Worm (Caenorhabditis elegans): ENCODE data around the gene F16G10.7.

Gene F16G10.7

DNA sequence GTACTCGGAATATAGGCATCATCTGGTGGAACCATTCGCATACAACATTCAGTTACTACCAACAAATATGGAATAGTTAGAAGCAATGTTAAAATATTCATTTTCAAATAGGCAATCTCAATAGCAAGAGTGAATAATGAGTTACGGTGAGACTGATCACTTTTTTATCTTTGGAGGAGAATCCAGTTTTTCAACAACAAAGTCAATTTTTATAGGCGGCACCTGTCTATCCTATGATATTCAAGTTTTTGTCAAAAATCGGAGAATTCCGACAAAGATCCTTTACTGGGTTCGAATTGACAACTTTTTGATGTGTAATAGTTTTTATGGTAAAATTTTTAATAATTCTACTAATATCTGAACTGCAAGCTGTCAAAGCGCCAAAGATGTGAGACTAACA is 13.7 kb upstream of the F16G10.7 start, which contains the start of gene F16G10.11:
F16G10.11 (minus strand) TSS at position 101 of the 400 bp plus-strand sequence.
- TF ChIP-seq dao-5 (tag; optimal IDR thresholded peaks at IDR 0.05): no peak
- TF ChIP-seq W03F9.2 (tag; optimal IDR thresholded peaks at IDR 0.05): no peak
- no peak for TF ChIP-seq him-1 (tag; optimal IDR thresholded peaks at IDR 0.05)

ce11 chrII:2390884-2391283 is 10.8 kb upstream of the F16G10.7 start, which contains the start of gene F16G10.10:
Gene F16G10.10, minus strand, starts transcription at chrII:2390984.
- TF ChIP-seq him-1 (tag; optimal IDR thresholded peaks at IDR 0.05) (no peak), dao-5 (tag; optimal IDR thresholded peaks at IDR 0.05) (no peak), W03F9.2 (tag; optimal IDR thresholded peaks at IDR 0.05) (no peak)

ce11 chrII:2385495-2385894 is 5.4 kb upstream of the F16G10.7 start, which contains the start of gene F16G10.9:
Gene F16G10.9, minus strand, starts transcription at chrII:2385595.
- no peak for TF ChIP-seq W03F9.2 (tag; optimal IDR thresholded peaks at IDR 0.05)
- TF ChIP-seq him-1 (tag; optimal IDR thresholded peaks at IDR 0.05): no peak
- no peak for TF ChIP-seq dao-5 (tag; optimal IDR thresholded peaks at IDR 0.05)

- no peak for TF ChIP-seq him-1 (tag; optimal IDR thresholded peaks at IDR 0.05)
- TF ChIP-seq dao-5 (tag; optimal IDR thresholded peaks at IDR 0.05): no peak
- TF ChIP-seq W03F9.2 (tag; optimal IDR thresholded peaks at IDR 0.05): no peak
Measured at ce11 chrII:2383334-2383733, 3.3 kb upstream of the F16G10.7 start, which contains the start of gene F16G10.8. Gene F16G10.8, minus strand, starts transcription at chrII:2383434.

DNA sequence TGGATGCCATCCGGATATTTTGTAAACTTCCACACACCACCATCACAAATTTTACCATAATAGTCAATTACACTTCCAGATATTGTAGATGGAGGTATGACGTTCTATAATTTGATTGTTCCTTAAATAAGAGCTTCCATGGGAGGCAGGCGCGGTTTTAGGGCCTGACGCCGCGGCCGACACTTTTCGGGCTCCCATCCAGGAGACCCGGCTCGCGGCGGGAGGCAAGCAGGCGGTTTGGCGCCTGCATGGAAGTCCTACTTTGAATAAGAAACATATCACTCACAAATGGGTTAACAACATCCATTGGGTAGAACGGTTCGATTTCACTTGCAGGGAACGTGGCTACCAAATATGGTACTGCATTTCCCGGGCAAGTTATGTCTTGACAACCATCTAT is 401 bp downstream of the F16G10.7 start:
- TF ChIP-seq W03F9.2 (tag; optimal IDR thresholded peaks at IDR 0.05): no peak
- no peak for TF ChIP-seq dao-5 (tag; optimal IDR thresholded peaks at IDR 0.05)
- no peak for TF ChIP-seq him-1 (tag; optimal IDR thresholded peaks at IDR 0.05)

ce11 chrII:2378465-2379009 is 1.5 kb downstream of the F16G10.7 start:
- peak; percentile 18 for TF ChIP-seq W03F9.2 (tag; optimal IDR thresholded peaks at IDR 0.05)
- no peak for TF ChIP-seq him-1 (tag; optimal IDR thresholded peaks at IDR 0.05)

ce11 chrII:2377751-2378150 is 2.3 kb downstream of the F16G10.7 start, which contains the start of gene F16G10.6:
Gene F16G10.6, minus strand, starts transcription at chrII:2377851.
- TF ChIP-seq W03F9.2 (tag; optimal IDR thresholded peaks at IDR 0.05): no peak
- no peak for TF ChIP-seq him-1 (tag; optimal IDR thresholded peaks at IDR 0.05)
- TF ChIP-seq dao-5 (tag; optimal IDR thresholded peaks at IDR 0.05): no peak

ce11 chrII:2374973-2375372 is 5.1 kb downstream of the F16G10.7 start, which contains the start of gene F16G10.2:
Gene F16G10.2, plus strand, starts transcription at chrII:2375273.
- TF ChIP-seq him-1 (tag; optimal IDR thresholded peaks at IDR 0.05): no peak
- no peak for TF ChIP-seq dao-5 (tag; optimal IDR thresholded peaks at IDR 0.05)
- TF ChIP-seq W03F9.2 (tag; optimal IDR thresholded peaks at IDR 0.05): no peak

DNA sequence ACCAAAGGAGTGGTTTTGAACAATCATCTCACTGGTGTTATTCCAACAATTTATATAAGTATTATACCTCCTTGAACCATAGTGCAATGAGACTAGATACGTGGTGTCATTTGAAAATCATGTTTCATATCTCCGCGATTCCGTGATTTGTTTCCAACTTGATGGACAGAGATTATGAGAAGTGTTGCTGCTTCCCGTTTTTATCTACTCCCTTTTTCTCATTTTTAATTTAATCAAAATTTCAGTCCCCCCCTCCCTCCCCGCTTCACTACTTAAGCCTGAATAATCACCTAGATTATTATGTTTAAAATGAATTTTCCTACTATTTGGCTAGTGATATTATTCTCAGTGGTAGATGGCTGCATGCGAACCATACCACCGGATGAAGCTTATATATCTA is 8.0 kb downstream of the F16G10.7 start, which contains the start of gene F16G10.3:
F16G10.3 (plus strand) TSS at position 301 of the 400 bp plus-strand sequence.
- no peak for TF ChIP-seq him-1 (tag; optimal IDR thresholded peaks at IDR 0.05)
- TF ChIP-seq dao-5 (tag; optimal IDR thresholded peaks at IDR 0.05): no peak
- TF ChIP-seq W03F9.2 (tag; optimal IDR thresholded peaks at IDR 0.05): no peak

- no peak for TF ChIP-seq dao-5 (tag; optimal IDR thresholded peaks at IDR 0.05)
- no peak for TF ChIP-seq W03F9.2 (tag; optimal IDR thresholded peaks at IDR 0.05)
- TF ChIP-seq him-1 (tag; optimal IDR thresholded peaks at IDR 0.05): no peak
Measured at ce11 chrII:2368956-2369355, 11.1 kb downstream of the F16G10.7 start, which contains the start of gene hpo-25. Gene hpo-25, plus strand, starts transcription at chrII:2369256.

ce11 chrII:2366623-2367365 is 13.3 kb downstream of the F16G10.7 start, which contains the start of the genes F43C11.12 and F16G10.5:
Gene F43C11.12, minus strand, starts transcription at chrII:2366723.
Gene F16G10.5, plus strand, starts transcription at chrII:2367315.
- TF ChIP-seq W03F9.2 (tag; optimal IDR thresholded peaks at IDR 0.05) (no peak), him-1 (tag; optimal IDR thresholded peaks at IDR 0.05) (no peak), dao-5 (tag; optimal IDR thresholded peaks at IDR 0.05) (no peak)

DNA sequence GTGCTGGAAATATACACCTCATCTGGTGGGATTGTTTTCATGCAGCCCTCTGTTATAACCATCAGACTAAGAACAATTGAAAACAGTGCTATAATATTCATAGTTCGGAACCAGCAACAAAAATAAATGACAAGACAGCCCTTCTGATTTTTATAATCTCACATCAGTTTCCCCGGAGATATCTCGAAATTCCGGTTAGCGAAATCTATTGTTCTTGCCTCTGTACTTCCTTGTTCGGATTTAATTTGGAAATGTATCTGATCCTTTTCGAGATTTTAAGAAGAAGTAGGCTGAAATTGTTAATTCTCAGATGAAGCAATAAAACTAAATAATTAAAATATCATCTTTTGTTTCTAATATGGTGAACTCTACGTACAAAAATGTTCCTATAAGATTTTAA is 16.4 kb downstream of the F16G10.7 start, which contains the start of gene F43C11.11:
F43C11.11 (minus strand) TSS at position 101 of the 400 bp plus-strand sequence.
- TF ChIP-seq him-1 (tag; optimal IDR thresholded peaks at IDR 0.05) (no peak), W03F9.2 (tag; optimal IDR thresholded peaks at IDR 0.05) (no peak), dao-5 (tag; optimal IDR thresholded peaks at IDR 0.05) (no peak)

ce11 chrII:2359965-2360364 is 20.1 kb downstream of the F16G10.7 start, which contains the start of gene F43C11.16:
Gene F43C11.16, minus strand, starts transcription at chrII:2360065.
- TF ChIP-seq W03F9.2 (tag; optimal IDR thresholded peaks at IDR 0.05): no peak
- TF ChIP-seq him-1 (tag; optimal IDR thresholded peaks at IDR 0.05): no peak
- TF ChIP-seq dao-5 (tag; optimal IDR thresholded peaks at IDR 0.05): no peak

DNA sequence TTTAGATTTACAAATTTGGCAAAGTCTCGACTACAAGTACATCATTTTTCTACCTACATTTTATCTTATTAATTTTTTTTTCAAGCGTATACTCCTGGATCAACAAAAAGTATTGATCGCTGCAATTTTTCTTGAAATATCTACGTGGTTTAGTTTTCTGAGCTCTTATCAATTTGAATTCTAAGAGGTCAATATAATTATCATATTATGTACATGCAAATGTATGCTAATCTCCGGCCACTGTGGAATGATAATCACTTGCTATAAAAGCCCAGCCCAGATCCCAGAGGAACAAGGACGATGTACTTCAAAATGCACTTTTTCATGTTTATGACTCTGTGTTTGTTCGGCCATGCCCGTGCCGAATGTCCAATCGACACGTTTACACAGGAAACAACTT is 23.3 kb downstream of the F16G10.7 start, which contains the start of gene F43C11.1:
F43C11.1 (plus strand) TSS at position 301 of the 400 bp plus-strand sequence.
- TF ChIP-seq him-1 (tag; optimal IDR thresholded peaks at IDR 0.05): no peak
- no peak for TF ChIP-seq W03F9.2 (tag; optimal IDR thresholded peaks at IDR 0.05)
- TF ChIP-seq dao-5 (tag; optimal IDR thresholded peaks at IDR 0.05): no peak
